Fruit fly (Drosophila melanogaster): Measurements from ENCODE around the gene ND-B22.

Gene ND-B22

dm6 chr2L:13398614-13399161 is 27.8 kb upstream of the ND-B22 start, which contains the start of the genes CG10859 and CG7110 (continued):
- TF ChIP-seq gsb-n (tag; optimal IDR thresholded peaks at IDR 0.05) (peak; percentile 45), mld (GFP tag; IDR thresholded peaks at IDR 0.05; ENCODE audit: partially characterized antibody) (no peak), Chrac-16 (GFP tag; optimal IDR thresholded peaks at IDR 0.05) (no peak), pum (GFP tag; optimal IDR thresholded peaks at IDR 0.05) (no peak), CG12155 (GFP tag; optimal IDR thresholded peaks at IDR 0.05) (no peak), psq (GFP tag; optimal IDR thresholded peaks at IDR 0.05) (no peak), jigr1 (GFP tag; IDR thresholded peaks at IDR 0.05) (no peak), zf30C (GFP tag; optimal IDR thresholded peaks at IDR 0.05) (no peak), gfzf (GFP tag; optimal IDR thresholded peaks at IDR 0.05) (peak; percentile 86), emc (GFP tag; optimal IDR thresholded peaks at IDR 0.05) (no peak), CG10147 (GFP tag; optimal IDR thresholded peaks at IDR 0.05) (peak; percentile 37), BEAF-32 (GFP tag; optimal IDR thresholded peaks at IDR 0.05) (peak; percentile 10), Sry-δ (GFP tag; optimal IDR thresholded peaks at IDR 0.05) (no peak), CG11560 (tag; IDR thresholded peaks at IDR 0.05) (no peak), CG18262 (tag; optimal IDR thresholded peaks at IDR 0.05) (peak; percentile 32), az2 (GFP tag; optimal IDR thresholded peaks at IDR 0.05) (no peak), dysf (GFP tag; IDR thresholded peaks at IDR 0.05) (no peak), Trl (optimal IDR thresholded peaks at IDR 0.05) (no peak), Trl (GFP tag; optimal IDR thresholded peaks at IDR 0.05) (no peak), CG7786 (GFP tag; optimal IDR thresholded peaks at IDR 0.05) (no peak), hth (optimal IDR thresholded peaks at IDR 0.05) (no peak), gce (GFP tag; IDR thresholded peaks at IDR 0.05) (no peak), scrt (GFP tag; optimal IDR thresholded peaks at IDR 0.05) (peak; percentile 88), z (GFP tag; IDR thresholded peaks at IDR 0.05) (no peak), eyg (GFP tag; optimal IDR thresholded peaks at IDR 0.05) (no peak), Ets65A (GFP tag) (peak; percentile 70), kni (GFP tag; optimal IDR thresholded peaks at IDR 0.05) (no peak), CG4854 (GFP tag; optimal IDR thresholded peaks at IDR 0.05) (peak; percentile 18), grau (tag; optimal IDR thresholded peaks at IDR 0.05) (peak; percentile 51), HHEX (GFP tag; optimal IDR thresholded peaks at IDR 0.05) (peak; percentile 32), ci (GFP tag; IDR thresholded peaks at IDR 0.05) (peak; percentile 88), CG3065 (GFP tag; optimal IDR thresholded peaks at IDR 0.05) (no peak), CG12744 (GFP tag; optimal IDR thresholded peaks at IDR 0.05) (no peak), insv (GFP tag; optimal IDR thresholded peaks at IDR 0.05) (peak in 1 of 2 experiments; percentile 50), BtbVII (GFP tag; optimal IDR thresholded peaks at IDR 0.05) (peak; percentile 31), zen (tag; optimal IDR thresholded peaks at IDR 0.05) (peak; percentile 39), CG10366 (GFP tag; IDR thresholded peaks at IDR 0.05) (no peak), CG13894 (tag; optimal IDR thresholded peaks at IDR 0.05) (peak; percentile 7), nerfin-1 (tag; optimal IDR thresholded peaks at IDR 0.05) (peak; percentile 51), btn (GFP tag; optimal IDR thresholded peaks at IDR 0.05) (no peak), CG18599 (GFP tag; optimal IDR thresholded peaks at IDR 0.05) (peak; percentile 43), CG4820 (GFP tag; optimal IDR thresholded peaks at IDR 0.05) (no peak), GATAe (GFP tag; conservative IDR thresholded peaks at IDR 0.05) (no peak), pnt (GFP tag; optimal IDR thresholded peaks at IDR 0.05) (no peak), sd (tag; optimal IDR thresholded peaks at IDR 0.05) (no peak), nerfin-2 (GFP tag; IDR thresholded peaks at IDR 0.05; ENCODE audit: partially characterized antibody) (no peak), crp (GFP tag; optimal IDR thresholded peaks at IDR 0.05) (no peak), ERR (GFP tag; optimal IDR thresholded peaks at IDR 0.05) (no peak), dm (GFP tag; optimal IDR thresholded peaks at IDR 0.05) (peak; percentile 60), CG32767 (GFP tag; IDR thresholded peaks at IDR 0.05) (no peak), vnd (GFP tag; IDR thresholded peaks at IDR 0.05; ENCODE audit: partially characterized antibody) (no peak), Doc3 (GFP tag; IDR thresholded peaks at IDR 0.05; ENCODE audit: partially characterized antibody) (no peak)

Measured in whole organism, embryonic.